Worm (Caenorhabditis elegans) whole organism, L1 larva: ENCODE measurements around the gene Y42G9A.1.

ENCODE experiments used
- C04F5.9 ChIP-seq: sonication (generic microtip); optimal IDR thresholded peaks from 2 replicates; lab custom pipeline; 2016; ENCODE audit warnings: missing genetic modification characterization, missing compliant biosample characterization
- C16A3.4 ChIP-seq: fragments of 150-350 bp; optimal IDR thresholded peaks from 2 replicates; lab custom pipeline; 2014; ENCODE audit warnings: missing biosample characterization, missing genetic modification characterization
- aha-1 ChIP-seq: fragments of 150-350 bp; optimal IDR thresholded peaks from 2 replicates; lab custom pipeline; 2014; ENCODE audit warnings: missing biosample characterization, missing genetic modification characterization
- ama-1 ChIP-seq: fragments of 150-350 bp; optimal IDR thresholded peaks from 2 replicates; lab custom pipeline; 2014
- blmp-1 ChIP-seq: fragments of 150-350 bp; optimal IDR thresholded peaks from 2 replicates; lab custom pipeline; 2014; ENCODE audit warnings: missing biosample characterization, missing genetic modification characterization
- ceh-8 ChIP-seq: fragments of 200-800 bp; sonication (Bioruptor generic); optimal IDR thresholded peaks from 2 replicates; lab custom pipeline; 2018; ENCODE audit warnings: mild to moderate bottlenecking, missing genetic modification characterization, moderate library complexity, missing compliant biosample characterization
- ceh-82 ChIP-seq, 3 experiments: fragments of 150-350 bp in 1 of 3; sonication (generic microtip) in 2 of 3; optimal IDR thresholded peaks; 2 replicates each; lab custom pipeline; 2014 to 2017; ENCODE audit warnings: missing biosample characterization in 3 of 3, missing genetic modification characterization in 3 of 3
- ceh-88 ChIP-seq: fragments of 200-800 bp; sonication (Bioruptor generic); IDR thresholded peaks from 2 replicates; pipeline ENCODE4 v1.3.6; 2022; ENCODE audit warnings: missing genetic modification characterization, missing compliant biosample characterization
- dpl-1 ChIP-seq, 3 experiments: fragments of 150-350 bp in 2 of 3; sonication (generic microtip) in 1 of 3; optimal IDR thresholded peaks; 2 replicates each; lab custom pipeline; 2014 to 2017; ENCODE audit warnings: missing biosample characterization in 3 of 3, missing genetic modification characterization in 3 of 3, missing genetic modification reagents in 3 of 3
- efl-1 ChIP-seq, 4 experiments: fragments of 150-350 bp; optimal IDR thresholded peaks in 3 of 4; peaks in 1 of 4; 1 replicate in 1 of 4; 2 replicates in 3 of 4; lab custom pipeline; 2014; ENCODE audit warnings: missing biosample characterization in 2 of 4, missing genetic modification characterization in 2 of 4, missing genetic modification reagents in 2 of 4
- efl-3 ChIP-seq: fragments of 200-800 bp; sonication (Bioruptor generic); optimal IDR thresholded peaks from 2 replicates; lab custom pipeline; 2018; ENCODE audit warnings: mild to moderate bottlenecking, missing genetic modification characterization, missing compliant biosample characterization
- egl-13 ChIP-seq: sonication (generic microtip); optimal IDR thresholded peaks from 2 replicates; lab custom pipeline; 2016; ENCODE audit warnings: missing genotype, missing genetic modification reagents, missing genetic modification characterization, missing compliant biosample characterization
- elt-3 ChIP-seq, 6 experiments: fragments of 150-350 bp in 1 of 6; sonication (generic microtip); optimal IDR thresholded peaks; 2 replicates each; lab custom pipeline; 2017 to 2018; ENCODE audit warnings: missing biosample characterization in 6 of 6, missing genetic modification characterization in 6 of 6, inconsistent platforms in 1 of 6
- ets-5 ChIP-seq: fragments of 200-800 bp; sonication (Bioruptor generic); IDR thresholded peaks from 2 replicates; pipeline ENCODE4 v1.3.6; 2022; ENCODE audit warnings: missing genetic modification characterization, missing compliant biosample characterization
- fkh-10 ChIP-seq: sonication (generic microtip); optimal IDR thresholded peaks from 2 replicates; lab custom pipeline; 2017; ENCODE audit warnings: missing biosample characterization, missing genetic modification reagents, missing genetic modification characterization
- fos-1 ChIP-seq: fragments of 150-350 bp; optimal IDR thresholded peaks from 2 replicates; lab custom pipeline; 2014; ENCODE audit warnings: missing biosample characterization, missing genetic modification characterization
- hlh-17 ChIP-seq: fragments of 200-800 bp; sonication (Bioruptor generic); optimal IDR thresholded peaks from 2 replicates; lab custom pipeline; 2018; ENCODE audit warnings: missing genetic modification characterization, mild to moderate bottlenecking, missing compliant biosample characterization, moderate library complexity, borderline replicate concordance
- irx-1 ChIP-seq: sonication (generic microtip); optimal IDR thresholded peaks from 2 replicates; lab custom pipeline; 2016; ENCODE audit warnings: missing genetic modification characterization, missing compliant biosample characterization
- isw-1 ChIP-seq: fragments of 200-800 bp; sonication (Bioruptor generic); IDR thresholded peaks from 2 replicates; pipeline ENCODE4 v1.3.6; 2022; ENCODE audit warnings: missing genetic modification characterization, missing compliant biosample characterization
- jun-1 ChIP-seq: fragments of 150-350 bp; optimal IDR thresholded peaks from 2 replicates; lab custom pipeline; 2014; ENCODE audit warnings: missing biosample characterization, missing genetic modification reagents, missing genetic modification characterization
- lin-14 ChIP-seq: fragments of 200-800 bp; sonication (Bioruptor generic); optimal IDR thresholded peaks from 2 replicates; lab custom pipeline; 2018; ENCODE audit warnings: mild to moderate bottlenecking, missing genetic modification characterization, moderate library complexity, missing compliant biosample characterization
- lin-15B ChIP-seq: fragments of 150-350 bp; sonication (generic microtip); optimal IDR thresholded peaks from 3 replicates; lab custom pipeline; 2014; ENCODE audit warnings: missing biosample characterization, missing genetic modification characterization
- lin-39 ChIP-seq: fragments of 150-350 bp; optimal IDR thresholded peaks from 2 replicates; lab custom pipeline; 2014; ENCODE audit warnings: missing biosample characterization, missing genetic modification reagents, missing genetic modification characterization
- lsy-2 ChIP-seq, 2 experiments: fragments of 150-350 bp; optimal IDR thresholded peaks; 2 replicates each; lab custom pipeline; 2014; ENCODE audit warnings: missing biosample characterization in 2 of 2, missing genetic modification characterization in 2 of 2
- mab-9 ChIP-seq: fragments of 200-800 bp; sonication (Bioruptor generic); IDR thresholded peaks from 2 replicates; pipeline ENCODE4 v1.3.6; 2022; ENCODE audit warnings: missing genetic modification reagents, missing genetic modification characterization, missing compliant biosample characterization
- mep-1 ChIP-seq: fragments of 150-350 bp; optimal IDR thresholded peaks from 2 replicates; lab custom pipeline; 2014; ENCODE audit warnings: missing biosample characterization, missing genetic modification characterization
- nhr-11 ChIP-seq: fragments of 150-350 bp; optimal IDR thresholded peaks from 2 replicates; lab custom pipeline; 2014; ENCODE audit warnings: missing biosample characterization, missing genetic modification characterization
- nhr-12 ChIP-seq: sonication (generic microtip); optimal IDR thresholded peaks from 2 replicates; lab custom pipeline; 2017; ENCODE audit warnings: missing biosample characterization, missing genetic modification characterization
- nhr-237 ChIP-seq: fragments of 150-350 bp; optimal IDR thresholded peaks from 2 replicates; lab custom pipeline; 2014; ENCODE audit warnings: missing biosample characterization, missing genetic modification characterization
- nhr-47 ChIP-seq: sonication (generic microtip); optimal IDR thresholded peaks from 2 replicates; lab custom pipeline; 2016; ENCODE audit warnings: mild to moderate bottlenecking, missing genetic modification characterization, moderate library complexity, missing compliant biosample characterization
- nhr-77 ChIP-seq: fragments of 150-350 bp; optimal IDR thresholded peaks from 2 replicates; lab custom pipeline; 2014; ENCODE audit warnings: missing biosample characterization, missing genetic modification characterization
- nhr-84 ChIP-seq: sonication (generic microtip); optimal IDR thresholded peaks from 2 replicates; lab custom pipeline; 2017; ENCODE audit warnings: missing biosample characterization, missing genetic modification characterization
- nhr-90 ChIP-seq: sonication (generic microtip); optimal IDR thresholded peaks from 2 replicates; lab custom pipeline; 2016; ENCODE audit warnings: mild to moderate bottlenecking, missing genetic modification characterization, missing compliant biosample characterization; ENCODE audit not compliant: poor library complexity
- pag-3 ChIP-seq: sonication (generic microtip); optimal IDR thresholded peaks from 2 replicates; lab custom pipeline; 2017; ENCODE audit warnings: missing genetic modification characterization, mild to moderate bottlenecking, missing compliant biosample characterization, antibody characterized with exemption, borderline replicate concordance; ENCODE audit not compliant: insufficient read depth
- pax-3 ChIP-seq: fragments of 200-800 bp; sonication (Bioruptor generic); optimal IDR thresholded peaks from 2 replicates; lab custom pipeline; 2018; ENCODE audit warnings: mild to moderate bottlenecking, missing genetic modification characterization, moderate library complexity, missing compliant biosample characterization
- rnt-1 ChIP-seq: sonication (generic microtip); optimal IDR thresholded peaks from 2 replicates; lab custom pipeline; 2016; ENCODE audit warnings: mild to moderate bottlenecking, missing genetic modification characterization, moderate library complexity, missing compliant biosample characterization
- skn-1 ChIP-seq: fragments of 150-350 bp; optimal IDR thresholded peaks from 2 replicates; lab custom pipeline; 2014; ENCODE audit warnings: missing biosample characterization, missing genetic modification characterization
- sup-37 ChIP-seq: fragments of 200-800 bp; sonication (Bioruptor generic); optimal IDR thresholded peaks from 2 replicates; lab custom pipeline; 2018; ENCODE audit warnings: mild to moderate bottlenecking, missing genetic modification characterization, missing compliant biosample characterization
- swsn-7 ChIP-seq: sonication (generic microtip); optimal IDR thresholded peaks from 2 replicates; lab custom pipeline; 2016; ENCODE audit warnings: missing genetic modification characterization, missing compliant biosample characterization
- tlp-1 ChIP-seq: fragments of 150-350 bp; optimal IDR thresholded peaks from 2 replicates; lab custom pipeline; 2014; ENCODE audit warnings: missing biosample characterization, missing genetic modification characterization
- unc-130 ChIP-seq: fragments of 150-350 bp; optimal IDR thresholded peaks from 2 replicates; lab custom pipeline; 2017; ENCODE audit warnings: missing biosample characterization, missing genetic modification characterization, inconsistent platforms
- unc-30 ChIP-seq: sonication (generic microtip); optimal IDR thresholded peaks from 2 replicates; lab custom pipeline; 2017; ENCODE audit warnings: missing biosample characterization, missing genetic modification characterization
- vab-15 ChIP-seq: sonication (generic microtip); optimal IDR thresholded peaks from 2 replicates; lab custom pipeline; 2017; ENCODE audit warnings: missing genotype, mild to moderate bottlenecking, missing genetic modification characterization, missing compliant biosample characterization
- xbp-1 ChIP-seq: sonication (generic microtip); optimal IDR thresholded peaks from 2 replicates; lab custom pipeline; 2016; ENCODE audit warnings: missing genetic modification characterization, missing compliant biosample characterization
- ztf-4 ChIP-seq: fragments of 150-350 bp; optimal IDR thresholded peaks from 2 replicates; lab custom pipeline; 2014; ENCODE audit warnings: missing biosample characterization, missing genetic modification characterization

The Y42G9A.1 gene

DNA sequence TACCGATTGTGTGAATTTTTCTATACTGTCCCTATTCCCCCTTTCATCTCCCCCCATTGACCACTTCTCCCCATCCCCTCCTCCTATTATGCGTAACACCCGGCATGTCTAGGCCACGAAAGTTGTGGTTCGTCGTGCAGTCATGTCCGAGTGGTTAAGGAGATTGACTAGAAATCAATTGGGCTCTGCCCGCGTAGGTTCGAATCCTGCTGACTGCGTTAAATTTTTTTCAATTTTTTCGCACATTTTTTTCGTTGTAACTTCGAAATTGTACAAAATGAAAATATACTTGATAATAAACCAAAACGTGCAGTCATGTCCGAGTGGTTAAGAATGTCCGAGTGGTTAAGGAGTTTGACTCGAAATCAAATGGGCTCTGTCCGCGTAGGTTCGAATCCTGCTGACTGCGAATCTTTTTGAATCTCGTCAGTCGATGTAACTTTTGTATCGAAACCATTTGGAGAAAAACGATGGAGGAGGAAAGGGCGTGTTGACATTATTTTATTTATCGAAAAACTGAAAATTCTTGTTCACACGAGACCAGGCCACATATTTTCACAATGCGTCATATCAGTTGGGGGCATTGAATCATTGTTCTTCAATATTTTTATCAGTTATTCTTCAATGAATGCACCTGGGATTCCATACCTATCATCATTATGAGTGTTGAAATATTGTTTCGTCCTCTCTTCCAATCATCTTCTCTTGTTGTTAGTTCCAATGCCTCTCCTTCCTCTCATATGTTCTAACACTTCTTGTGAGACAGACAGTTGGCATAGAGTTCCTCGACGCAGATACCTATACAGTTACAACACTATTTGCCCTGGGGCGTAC is 9.1 kb downstream of the Y42G9A.1 start, which contains the start of gene nfm-1 (continued):
- TF ChIP-seq nhr-84 (no peak), ceh-88 (GFP tag; lab: Robert Waterston, UW) (0 out of 2 replicates have a peak, but pooled peaks have one; percentile 18), dpl-1 (GFP tag; optimal IDR thresholded peaks at IDR 0.05; lab: Kevin White, UChicago) (peak; percentile 13 to 48 (median 26)), efl-3 (GFP tag; lab: Kevin White, UChicago) (no peak), swsn-7 (tag; lab: Kevin White, UChicago) (peak; percentile 59), rnt-1 (tag; lab: Kevin White, UChicago) (peak; percentile 63), vab-15 (tag; lab: Kevin White, UChicago) (peak; percentile 15), ceh-8 (GFP tag; lab: Kevin White, UChicago) (no peak), nhr-11 (tag; lab: Kevin White, UChicago) (no peak), lin-39 (no peak), elt-3 (tag; optimal IDR thresholded peaks at IDR 0.05; lab: Kevin White, UChicago) (peak in 3 of 6 experiments; percentile 27 to 72 (median 33)), pax-3 (tag; lab: Kevin White, UChicago) (no peak), unc-130 (tag; lab: Kevin White, UChicago) (peak; percentile 64), mab-9 (GFP tag; lab: Robert Waterston, UW) (no peak), mep-1 (tag; lab: Kevin White, UChicago) (peak; percentile 77), jun-1 (tag; lab: Kevin White, UChicago) (no peak), lsy-2 (tag; optimal IDR thresholded peaks at IDR 0.05; lab: Kevin White, UChicago) (peak; percentile 45 to 73), unc-30 (no peak), nhr-237 (tag; lab: Kevin White, UChicago) (peak; percentile 33), nhr-47 (tag; lab: Kevin White, UChicago) (peak; percentile 72), egl-13 (tag; lab: Kevin White, UChicago) (peak; percentile 19), irx-1 (tag; lab: Kevin White, UChicago) (peak; percentile 58), fkh-10 (GFP tag; lab: Kevin White, UChicago) (no peak), tlp-1 (no peak), hlh-17 (GFP tag; lab: Kevin White, UChicago) (no peak), skn-1 (tag; lab: Kevin White, UChicago) (peak; percentile 24), fos-1 (tag; lab: Kevin White, UChicago) (peak; percentile 42), pag-3 (no peak), nhr-90 (peak; percentile 62), sup-37 (GFP tag; lab: Kevin White, UChicago) (peak; percentile 10), C04F5.9 (tag; lab: Kevin White, UChicago) (no peak), ceh-82 (tag; optimal IDR thresholded peaks at IDR 0.05; lab: Kevin White, UChicago) (peak in 2 of 3 experiments; percentile 62 to 73), ama-1 (no peak), aha-1 (tag; lab: Kevin White, UChicago) (no peak), efl-1 (optimal IDR thresholded peaks at IDR 0.05; lab: Kevin White, UChicago) (peak; percentile 50 to 62), efl-1 (GFP tag; optimal IDR thresholded peaks at IDR 0.05 in 1 of 2; lab: Kevin White, UChicago) (peak; percentile 30 to 93), C16A3.4 (tag; lab: Kevin White, UChicago) (peak; percentile 57), nhr-77 (tag; lab: Kevin White, UChicago) (peak; percentile 14), lin-14 (GFP tag; lab: Kevin White, UChicago) (peak; percentile 72)

DNA sequence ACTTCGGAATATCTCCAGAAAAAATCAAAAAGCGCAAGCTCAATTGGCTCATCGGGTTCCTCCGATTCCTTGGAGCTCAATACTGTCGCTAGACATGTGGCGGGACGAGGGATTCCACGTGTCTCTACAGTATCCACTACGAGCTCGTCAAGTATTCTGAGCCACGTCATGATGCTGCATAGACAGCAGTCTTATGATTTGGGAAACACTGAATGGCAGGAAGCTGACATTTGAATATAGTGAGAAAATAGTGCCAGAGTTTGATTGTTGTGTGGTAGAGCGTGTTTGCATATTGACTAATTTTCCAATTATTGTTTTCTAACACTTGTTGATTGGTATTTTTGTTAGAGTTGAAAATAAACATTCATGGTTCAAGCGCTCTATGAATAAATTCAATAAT is 13.6 kb downstream of the Y42G9A.1 start:
- TF ChIP-seq unc-130 (tag; lab: Kevin White, UChicago) (no peak), skn-1 (tag; lab: Kevin White, UChicago) (no peak), egl-13 (tag; lab: Kevin White, UChicago) (no peak), blmp-1 (tag; lab: Kevin White, UChicago) (no peak), C04F5.9 (tag; lab: Kevin White, UChicago) (no peak), ceh-8 (GFP tag; lab: Kevin White, UChicago) (no peak), nhr-90 (no peak), unc-30 (no peak), lin-15B (tag; lab: Kevin White, UChicago) (no peak), isw-1 (GFP tag; lab: Robert Waterston, UW) (no peak), ztf-4 (tag; lab: Kevin White, UChicago) (no peak), dpl-1 (GFP tag; optimal IDR thresholded peaks at IDR 0.05; lab: Kevin White, UChicago) (no peak), xbp-1 (tag; lab: Kevin White, UChicago) (no peak), ets-5 (GFP tag; lab: Robert Waterston, UW) (no peak), tlp-1 (no peak), nhr-237 (tag; lab: Kevin White, UChicago) (no peak), nhr-12 (tag; lab: Kevin White, UChicago) (no peak), pag-3 (no peak)
- TF ChIP-seq, all 84 proteins: peak for 0
